Fruit fly (Drosophila melanogaster): ENCODE results near the gene sd.

The sd gene

DNA sequence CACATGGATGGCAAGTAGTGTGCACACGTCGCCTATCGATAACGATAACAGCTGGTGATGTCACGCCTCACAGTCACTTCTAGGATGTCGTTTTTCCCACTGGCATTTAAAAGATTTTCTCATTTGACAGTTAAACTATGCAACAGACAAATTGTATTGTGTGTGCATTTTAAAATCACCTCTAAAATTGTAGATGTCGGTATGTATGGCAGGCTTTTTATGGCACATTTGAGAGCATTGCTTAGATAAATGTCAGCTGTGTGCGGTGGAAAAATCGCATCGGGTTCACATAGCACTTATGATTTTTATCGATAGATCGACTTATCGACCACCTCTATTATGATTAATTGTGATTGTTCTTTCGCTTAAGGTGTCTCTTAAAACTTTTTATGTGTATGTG lies 40.0 kb downstream of the sd start, which contains the start of the genes ArgRS and CG8578 (continued):
- TF ChIP-seq en (GFP tag; optimal IDR thresholded peaks at IDR 0.05), result peak; percentile 63
- peak; percentile 6 for TF ChIP-seq Atf-2 (GFP tag; optimal IDR thresholded peaks at IDR 0.05)
- TF ChIP-seq CG7786 (GFP tag; optimal IDR thresholded peaks at IDR 0.05), result peak; percentile 43
- peak; percentile 24 for TF ChIP-seq Hr3 (GFP tag; optimal IDR thresholded peaks at IDR 0.05)
- no peak for TF ChIP-seq MTF-1 (GFP tag; optimal IDR thresholded peaks at IDR 0.05; ENCODE audit: borderline replicate concordance)
- no peak for TF ChIP-seq CG18476 (GFP tag; optimal IDR thresholded peaks at IDR 0.05)
- peak; percentile 84; the same call in 1 of the 3 replicates for TF ChIP-seq dysf (GFP tag; IDR thresholded peaks at IDR 0.05)
- TF ChIP-seq ato (GFP tag; IDR thresholded peaks at IDR 0.05; ENCODE audit: partially characterized antibody), result no peak
- no peak for TF ChIP-seq CG13296 (GFP tag; optimal IDR thresholded peaks at IDR 0.05)
- no peak for TF ChIP-seq gcm2 (GFP tag; optimal IDR thresholded peaks at IDR 0.05)
- TF ChIP-seq pum (GFP tag; optimal IDR thresholded peaks at IDR 0.05), result peak; percentile 89
- 0 out of 2 replicates have a peak, but pooled peaks have one; percentile 61 for TF ChIP-seq ttk (GFP tag; IDR thresholded peaks at IDR 0.05)
- TF ChIP-seq Hsf (GFP tag; optimal IDR thresholded peaks at IDR 0.05), result peak; percentile 37
- TF ChIP-seq CG9727 (GFP tag; optimal IDR thresholded peaks at IDR 0.05), result peak; percentile 71
- peak; percentile 65 for TF ChIP-seq pzg (GFP tag; optimal IDR thresholded peaks at IDR 0.05)
- peak; percentile 50 for TF ChIP-seq CG13424 (tag; optimal IDR thresholded peaks at IDR 0.05)
- TF ChIP-seq nerfin-1 (tag; optimal IDR thresholded peaks at IDR 0.05), result peak; percentile 23
- no peak for TF ChIP-seq kni (GFP tag; optimal IDR thresholded peaks at IDR 0.05)
- no peak for TF ChIP-seq tap (tag; optimal IDR thresholded peaks at IDR 0.05)
- no peak for TF ChIP-seq NfI (GFP tag; optimal IDR thresholded peaks at IDR 0.05)
- no peak for TF ChIP-seq cato (GFP tag; optimal IDR thresholded peaks at IDR 0.05; ENCODE audit: borderline replicate concordance)
- no peak for TF ChIP-seq CG8359 (GFP tag; optimal IDR thresholded peaks at IDR 0.05; ENCODE audit: borderline replicate concordance)
- no peak for TF ChIP-seq yki (optimal IDR thresholded peaks at IDR 0.05)
- TF ChIP-seq oc (tag; optimal IDR thresholded peaks at IDR 0.05), result no peak
- no peak for TF ChIP-seq CG7987 (GFP tag; optimal IDR thresholded peaks at IDR 0.05)
- TF ChIP-seq CG1529 (GFP tag; optimal IDR thresholded peaks at IDR 0.05), result no peak
- peak; percentile 81 for TF ChIP-seq nerfin-2 (GFP tag; IDR thresholded peaks at IDR 0.05; ENCODE audit: partially characterized antibody)
- peak; percentile 19; the same call in 1 of the 2 replicates for TF ChIP-seq Drgx (GFP tag; IDR thresholded peaks at IDR 0.05)
- TF ChIP-seq CG30020 (tag; optimal IDR thresholded peaks at IDR 0.05), result peak; percentile 96
- no peak for TF ChIP-seq tio (GFP tag; optimal IDR thresholded peaks at IDR 0.05)
- TF ChIP-seq mld (GFP tag; IDR thresholded peaks at IDR 0.05; ENCODE audit: partially characterized antibody), result peak; percentile 55; the same call in 1 of the 3 replicates
- no peak for TF ChIP-seq CG5180 (GFP tag; optimal IDR thresholded peaks at IDR 0.05)
- TF ChIP-seq Opbp (GFP tag; IDR thresholded peaks at IDR 0.05; ENCODE audit: partially characterized antibody), result peak; percentile 71; the same call in 2 of the 3 replicates
- TF ChIP-seq CG2875 (GFP tag; optimal IDR thresholded peaks at IDR 0.05), result no peak
- no peak for TF ChIP-seq CG33213 (GFP tag; optimal IDR thresholded peaks at IDR 0.05)
- no peak for TF ChIP-seq aop (GFP tag; IDR thresholded peaks at IDR 0.05)
- no peak for TF ChIP-seq ro (GFP tag; IDR thresholded peaks at IDR 0.05)
- peak; percentile 75; the same call in 1 of the 2 replicates for TF ChIP-seq hbn (GFP tag; IDR thresholded peaks at IDR 0.05; ENCODE audit: partially characterized antibody)
- no peak for TF ChIP-seq CG15601 (tag; optimal IDR thresholded peaks at IDR 0.05)
- peak; percentile 56 for TF ChIP-seq chn (GFP tag; optimal IDR thresholded peaks at IDR 0.05)
- no peak for TF ChIP-seq corto (GFP tag; optimal IDR thresholded peaks at IDR 0.05)
- peak; percentile 80 for TF ChIP-seq CG31441 (GFP tag; IDR thresholded peaks at IDR 0.05)
- TF ChIP-seq Lpt (GFP tag; optimal IDR thresholded peaks at IDR 0.05), result no peak
- TF ChIP-seq CG13624 (GFP tag; optimal IDR thresholded peaks at IDR 0.05), result peak; percentile 34
- TF ChIP-seq CG10959 (GFP tag; IDR thresholded peaks at IDR 0.05), result no peak
- TF ChIP-seq slp2 (GFP tag; optimal IDR thresholded peaks at IDR 0.05), result peak; percentile 88
- no peak for TF ChIP-seq ftz-f1 (GFP tag; optimal IDR thresholded peaks at IDR 0.05)
- no peak for TF ChIP-seq Hr78 (GFP tag; optimal IDR thresholded peaks at IDR 0.05)
- TF ChIP-seq CG14965 (GFP tag; optimal IDR thresholded peaks at IDR 0.05; ENCODE audit: borderline replicate concordance), result no peak
- no peak for TF ChIP-seq ab (GFP tag; optimal IDR thresholded peaks at IDR 0.05)
